Worm (Caenorhabditis elegans) whole organism, L4 larva: ENCODE results near the gene ncx-7.

ENCODE experiments used
- F37D6.2 ChIP-seq: sonication (generic microtip); optimal IDR thresholded peaks from 2 replicates; lab custom pipeline; 2016; ENCODE audit warnings: mild to moderate bottlenecking, missing genetic modification characterization, missing compliant biosample characterization
- F49E8.2 ChIP-seq: sonication (generic microtip); optimal IDR thresholded peaks from 2 replicates; lab custom pipeline; 2016; ENCODE audit warnings: missing compliant biosample characterization, mild to moderate bottlenecking, missing genetic modification characterization, borderline replicate concordance
- T20F7.1 ChIP-seq: fragments of 200-800 bp; sonication (Bioruptor generic); optimal IDR thresholded peaks from 2 replicates; lab custom pipeline; 2018; ENCODE audit warnings: mild to moderate bottlenecking, missing genetic modification characterization, missing compliant biosample characterization
- T26A8.4 ChIP-seq: fragments of 200-800 bp; sonication (Bioruptor generic); IDR thresholded peaks from 2 replicates; pipeline ENCODE4 v1.3.6; 2022; ENCODE audit warnings: missing genetic modification characterization, missing compliant biosample characterization
- Y105C5A.15 ChIP-seq: fragments of 200-800 bp; sonication (Bioruptor generic); IDR thresholded peaks from 2 replicates; pipeline ENCODE4 v1.3.6; 2022; ENCODE audit warnings: missing genetic modification characterization, missing compliant biosample characterization
- Y48G9A.11 ChIP-seq: fragments of 200-800 bp; sonication (Bioruptor generic); IDR thresholded peaks from 2 replicates; pipeline ENCODE4 v1.3.6; 2022; ENCODE audit warnings: missing genetic modification reagents, missing genetic modification characterization, missing compliant biosample characterization
- aha-1 ChIP-seq: fragments of 150-350 bp; peaks from one replicate; lab custom pipeline; 2014; ENCODE audit warnings: missing biosample characterization, missing genetic modification characterization
- aly-2 ChIP-seq: sonication (generic microtip); optimal IDR thresholded peaks from 2 replicates; lab custom pipeline; 2018; ENCODE audit warnings: missing biosample characterization, missing genetic modification characterization
- ama-1 ChIP-seq: fragments of 150-350 bp; optimal IDR thresholded peaks from 2 replicates; lab custom pipeline; 2014; ENCODE audit warnings: inconsistent platforms, mixed read lengths
- arid-1 ChIP-seq: fragments of 200-800 bp; sonication (Bioruptor generic); conservative IDR thresholded peaks from 2 replicates; pipeline ENCODE4 v1.3.6; 2022; ENCODE audit warnings: missing genetic modification reagents, missing genetic modification characterization, missing compliant biosample characterization
- attf-4 ChIP-seq: sonication (generic microtip); optimal IDR thresholded peaks from 3 replicates; lab custom pipeline; 2017; ENCODE audit warnings: missing biosample characterization, missing genetic modification characterization
- ceh-20 ChIP-seq: fragments of 200-800 bp; sonication (Bioruptor generic); IDR thresholded peaks from 2 replicates; pipeline ENCODE4 v1.3.6; 2022; ENCODE audit warnings: missing genetic modification reagents, missing genetic modification characterization, missing compliant biosample characterization
- ceh-28 ChIP-seq: fragments of 150-350 bp; optimal IDR thresholded peaks from 2 replicates; lab custom pipeline; 2014; ENCODE audit warnings: missing biosample characterization, missing genetic modification reagents, missing genetic modification characterization
- ceh-82 ChIP-seq: sonication (generic microtip); optimal IDR thresholded peaks from 2 replicates; lab custom pipeline; 2017; ENCODE audit warnings: missing biosample characterization, missing genetic modification characterization
- ces-1 ChIP-seq: fragments of 150-350 bp; sonication (generic microtip); optimal IDR thresholded peaks from 4 replicates; lab custom pipeline; 2014; ENCODE audit warnings: missing biosample characterization, missing genetic modification reagents, missing genetic modification characterization
- cey-2 ChIP-seq: sonication (generic microtip); optimal IDR thresholded peaks from 3 replicates; lab custom pipeline; 2017; ENCODE audit warnings: missing genetic modification characterization, mild to moderate bottlenecking, missing compliant biosample characterization, antibody characterized with exemption, borderline replicate concordance; ENCODE audit not compliant: insufficient read depth
- daf-16 ChIP-seq, 3 experiments: sonication (generic microtip); optimal IDR thresholded peaks; 2 replicates each; lab custom pipeline; 2016 to 2017; ENCODE audit warnings: missing genetic modification characterization in 3 of 3, missing genetic modification reagents in 3 of 3, mild to moderate bottlenecking in 2 of 3, missing compliant biosample characterization in 2 of 3, missing biosample characterization in 1 of 3, moderate library complexity in 1 of 3
- dmd-8 ChIP-seq: fragments of 200-800 bp; sonication (Bioruptor generic); IDR thresholded peaks from 2 replicates; pipeline ENCODE4 v1.3.6; 2022; ENCODE audit warnings: missing genetic modification characterization, missing compliant biosample characterization
- dmd-9 ChIP-seq: fragments of 200-800 bp; sonication (Bioruptor generic); IDR thresholded peaks from 2 replicates; pipeline ENCODE4 v1.3.6; 2022; ENCODE audit warnings: missing genetic modification reagents, missing genetic modification characterization, missing compliant biosample characterization
- dve-1 ChIP-seq: sonication (generic microtip); optimal IDR thresholded peaks from 2 replicates; lab custom pipeline; 2017; ENCODE audit warnings: antibody characterized with exemption, mild to moderate bottlenecking, missing genetic modification characterization, missing compliant biosample characterization; ENCODE audit not compliant: insufficient read depth
- egl-27 ChIP-seq: sonication (generic microtip); optimal IDR thresholded peaks from 3 replicates; lab custom pipeline; 2017; ENCODE audit warnings: missing biosample characterization, missing genetic modification reagents, missing genetic modification characterization
- egl-43 ChIP-seq: fragments of 200-800 bp; sonication (Bioruptor generic); IDR thresholded peaks from 2 replicates; pipeline ENCODE4 v1.3.6; 2022; ENCODE audit warnings: missing genetic modification reagents, missing genetic modification characterization, missing compliant biosample characterization
- hlh-30 ChIP-seq: sonication (generic microtip); optimal IDR thresholded peaks from 2 replicates; lab custom pipeline; 2017; ENCODE audit warnings: antibody characterized with exemption, mild to moderate bottlenecking, missing genetic modification characterization, missing compliant biosample characterization; ENCODE audit not compliant: insufficient read depth
- hmg-1.1 ChIP-seq: fragments of 200-800 bp; sonication (Bioruptor generic); IDR thresholded peaks from 2 replicates; pipeline ENCODE4 v1.3.6; 2022; ENCODE audit warnings: missing genetic modification reagents, missing genetic modification characterization, missing compliant biosample characterization
- lim-7 ChIP-seq: fragments of 200-800 bp; sonication (Bioruptor generic); IDR thresholded peaks from 2 replicates; pipeline ENCODE4 v1.3.6; 2022; ENCODE audit warnings: missing genetic modification characterization, missing compliant biosample characterization
- lin-1 ChIP-seq: fragments of 200-800 bp; sonication (Bioruptor generic); IDR thresholded peaks from 2 replicates; pipeline ENCODE4 v1.3.6; 2022; ENCODE audit warnings: missing genetic modification reagents, missing genetic modification characterization, missing compliant biosample characterization
- lin-15B ChIP-seq: fragments of 150-350 bp; sonication (generic microtip); optimal IDR thresholded peaks from 3 replicates; lab custom pipeline; 2014; ENCODE audit warnings: missing biosample characterization, missing genetic modification characterization
- lin-29 ChIP-seq: fragments of 200-800 bp; sonication (Bioruptor generic); IDR thresholded peaks from 2 replicates; pipeline ENCODE4 v1.3.6; 2022; ENCODE audit warnings: missing genetic modification reagents, missing genetic modification characterization, missing compliant biosample characterization
- lsy-2 ChIP-seq, 2 experiments: fragments of 150-350 bp in 1 of 2; sonication (generic microtip) in 1 of 2; optimal IDR thresholded peaks; 2 replicates each; lab custom pipeline; 2014 to 2017; ENCODE audit warnings: missing biosample characterization in 2 of 2, missing genetic modification characterization in 2 of 2
- madf-9 ChIP-seq: fragments of 200-800 bp; sonication (Bioruptor generic); conservative IDR thresholded peaks from 2 replicates; pipeline ENCODE4 v1.3.6; 2022; ENCODE audit warnings: missing genetic modification reagents, missing genetic modification characterization, missing compliant biosample characterization
- mes-2 ChIP-seq: sonication (generic microtip); optimal IDR thresholded peaks from 2 replicates; lab custom pipeline; 2016; ENCODE audit warnings: missing genotype, mild to moderate bottlenecking, missing genetic modification characterization, missing compliant biosample characterization; ENCODE audit not compliant: poor library complexity, severe bottlenecking
- nhr-10 ChIP-seq: fragments of 150-350 bp; optimal IDR thresholded peaks from 2 replicates; lab custom pipeline; 2014; ENCODE audit warnings: missing biosample characterization, missing genetic modification characterization
- nhr-111 ChIP-seq: fragments of 200-800 bp; sonication (Bioruptor generic); optimal IDR thresholded peaks from 2 replicates; lab custom pipeline; 2018; ENCODE audit warnings: mild to moderate bottlenecking, missing genetic modification characterization, missing compliant biosample characterization
- nhr-25 ChIP-seq: sonication (generic microtip); optimal IDR thresholded peaks from 2 replicates; lab custom pipeline; 2017; ENCODE audit warnings: missing genetic modification characterization, mild to moderate bottlenecking, missing compliant biosample characterization, antibody characterized with exemption, moderate library complexity, borderline replicate concordance; ENCODE audit not compliant: insufficient read depth
- nhr-28 ChIP-seq: fragments of 150-350 bp; optimal IDR thresholded peaks from 2 replicates; lab custom pipeline; 2014; ENCODE audit warnings: missing biosample characterization, missing genetic modification characterization
- nhr-41 ChIP-seq: fragments of 200-800 bp; sonication (Bioruptor generic); IDR thresholded peaks from 2 replicates; pipeline ENCODE4 v1.3.6; 2022; ENCODE audit warnings: missing genetic modification reagents, missing genetic modification characterization, missing compliant biosample characterization
- nhr-48 ChIP-seq: sonication (generic microtip); optimal IDR thresholded peaks from 2 replicates; lab custom pipeline; 2016; ENCODE audit warnings: mild to moderate bottlenecking, missing genetic modification characterization, missing compliant biosample characterization
- nhr-6 ChIP-seq: fragments of 150-350 bp; optimal IDR thresholded peaks from 2 replicates; lab custom pipeline; 2014; ENCODE audit warnings: missing biosample characterization, missing genetic modification characterization
- nhr-76 ChIP-seq: fragments of 150-350 bp; optimal IDR thresholded peaks from 2 replicates; lab custom pipeline; 2014; ENCODE audit warnings: missing biosample characterization, missing genetic modification characterization
- nhr-77 ChIP-seq: fragments of 150-350 bp; optimal IDR thresholded peaks from 2 replicates; lab custom pipeline; 2014; ENCODE audit warnings: missing biosample characterization, missing genetic modification characterization
- php-3 ChIP-seq: fragments of 200-800 bp; sonication (Bioruptor generic); IDR thresholded peaks from 2 replicates; pipeline ENCODE4 v1.3.6; 2022; ENCODE audit warnings: missing genetic modification reagents, missing genetic modification characterization, missing compliant biosample characterization
- rbr-2 ChIP-seq: sonication (generic microtip); optimal IDR thresholded peaks from 2 replicates; lab custom pipeline; 2016; ENCODE audit warnings: missing genotype, missing genetic modification characterization, missing compliant biosample characterization
- sdz-12 ChIP-seq: fragments of 200-800 bp; sonication (Bioruptor generic); optimal IDR thresholded peaks from 2 replicates; lab custom pipeline; 2018; ENCODE audit warnings: mild to moderate bottlenecking, missing genetic modification characterization, missing compliant biosample characterization
- set-16 ChIP-seq: fragments of 200-800 bp; sonication (Bioruptor generic); IDR thresholded peaks from 2 replicates; pipeline ENCODE4 v1.3.6; 2022; ENCODE audit warnings: missing genetic modification reagents, missing genetic modification characterization, missing compliant biosample characterization
- skn-1 ChIP-seq: fragments of 150-350 bp; optimal IDR thresholded peaks from 2 replicates; lab custom pipeline; 2014; ENCODE audit warnings: missing biosample characterization, missing genetic modification characterization
- snpc-4 ChIP-seq: fragments of 150-350 bp; optimal IDR thresholded peaks from 2 replicates; lab custom pipeline; 2014; ENCODE audit warnings: missing biosample characterization, missing genetic modification characterization
- tra-1 ChIP-seq: fragments of 200-800 bp; sonication (Bioruptor generic); IDR thresholded peaks from 2 replicates; pipeline ENCODE4 v1.3.6; 2022; ENCODE audit warnings: missing genetic modification reagents, missing genetic modification characterization, missing compliant biosample characterization
- unc-130 ChIP-seq: sonication (generic microtip); optimal IDR thresholded peaks from 2 replicates; lab custom pipeline; 2016; ENCODE audit warnings: missing genetic modification reagents, missing genetic modification characterization, missing compliant biosample characterization
- unc-39 ChIP-seq: sonication (generic microtip); optimal IDR thresholded peaks from 2 replicates; lab custom pipeline; 2017; ENCODE audit warnings: missing biosample characterization, missing genetic modification characterization
- vab-7 ChIP-seq: fragments of 200-800 bp; sonication (Bioruptor generic); IDR thresholded peaks from 2 replicates; pipeline ENCODE4 v1.3.6; 2022; ENCODE audit warnings: missing genetic modification reagents, missing genetic modification characterization, missing compliant biosample characterization
- zfp-2 ChIP-seq: sonication (generic microtip); optimal IDR thresholded peaks from 2 replicates; lab custom pipeline; 2016; ENCODE audit warnings: mild to moderate bottlenecking, missing genetic modification characterization, missing compliant biosample characterization
- ztf-7 ChIP-seq: fragments of 150-350 bp; optimal IDR thresholded peaks from 2 replicates; lab custom pipeline; 2014; ENCODE audit warnings: missing biosample characterization, missing genetic modification characterization

The ncx-7 gene

DNA sequence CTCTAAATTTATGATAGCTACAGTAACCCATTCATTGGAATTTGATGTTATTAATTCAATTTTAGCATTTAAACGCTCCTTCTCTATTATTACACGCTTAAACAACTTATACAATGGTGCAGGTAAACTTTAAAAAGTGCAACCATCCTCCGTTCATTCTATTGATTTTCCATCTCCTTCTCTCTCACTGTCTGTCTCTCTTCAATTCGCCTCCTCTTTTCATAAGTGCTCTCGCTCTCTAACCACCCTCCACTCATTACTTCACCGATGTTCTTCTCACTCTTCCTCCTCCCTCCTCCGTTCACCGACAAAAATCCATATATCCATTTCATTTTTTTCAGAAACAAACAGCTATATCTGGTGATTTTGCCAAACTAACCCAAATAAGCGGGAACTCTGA lies 46.1 kb upstream of the ncx-7 start, which contains the start of gene cbp-1 (continued):
- no peak for TF ChIP-seq F37D6.2
- TF ChIP-seq nhr-6, result no peak
- TF ChIP-seq unc-39, result no peak
- no peak for TF ChIP-seq ztf-7 (tag; lab: Kevin White, UChicago)
- TF ChIP-seq dmd-8 (GFP tag; lab: Robert Waterston, UW), result no peak
- TF ChIP-seq ama-1, result no peak
- no peak for TF ChIP-seq lin-1 (GFP tag; lab: Robert Waterston, UW)
- peak; percentile 63 for TF ChIP-seq mes-2
- no peak for TF ChIP-seq vab-7 (GFP tag; lab: Robert Waterston, UW)
- no peak for TF ChIP-seq nhr-76 (tag; lab: Kevin White, UChicago)
- TF ChIP-seq nhr-41 (GFP tag; lab: Robert Waterston, UW), result no peak
- no peak for TF ChIP-seq nhr-77 (tag; lab: Kevin White, UChicago)
- no peak for TF ChIP-seq ces-1
- TF ChIP-seq lin-15B (tag; lab: Kevin White, UChicago), result no peak
- peak; percentile 4 to 70 for TF ChIP-seq lsy-2 (tag; optimal IDR thresholded peaks at IDR 0.05; lab: Kevin White, UChicago)
- no peak for TF ChIP-seq arid-1
- no peak for TF ChIP-seq unc-130 (GFP tag; lab: Kevin White, UChicago)
- TF ChIP-seq madf-9 (GFP tag; lab: Robert Waterston, UW), result no peak
- TF ChIP-seq skn-1 (tag; lab: Kevin White, UChicago), result no peak
- no peak for TF ChIP-seq lin-29 (GFP tag; lab: Robert Waterston, UW)
- no peak for TF ChIP-seq ceh-20
- TF ChIP-seq rbr-2 (tag; lab: Kevin White, UChicago), result no peak
- TF ChIP-seq sdz-12, result no peak
- TF ChIP-seq Y105C5A.15 (GFP tag; lab: Robert Waterston, UW), result no peak
- no peak for TF ChIP-seq php-3 (GFP tag; lab: Robert Waterston, UW)
- TF ChIP-seq tra-1 (GFP tag; lab: Robert Waterston, UW), result no peak
- no peak for TF ChIP-seq zfp-2
- TF ChIP-seq T26A8.4 (GFP tag; lab: Robert Waterston, UW), result no peak
- no peak for TF ChIP-seq T20F7.1 (GFP tag; lab: Kevin White, UChicago)
- TF ChIP-seq egl-43 (GFP tag; lab: Robert Waterston, UW), result no peak
- TF ChIP-seq nhr-111 (GFP tag; lab: Kevin White, UChicago), result no peak
- no peak for TF ChIP-seq attf-4 (tag; lab: Kevin White, UChicago)
- peak; percentile 97 for TF ChIP-seq aha-1
- TF ChIP-seq nhr-48, result no peak
- peak; percentile 20 for TF ChIP-seq nhr-28 (tag; lab: Kevin White, UChicago)
- no peak for TF ChIP-seq Y48G9A.11 (GFP tag; lab: Robert Waterston, UW)
- TF ChIP-seq ceh-28 (tag; lab: Kevin White, UChicago), result peak; percentile 11
- TF ChIP-seq hlh-30 (tag; lab: Kevin White, UChicago), result peak; percentile 8
- no peak for TF ChIP-seq nhr-25 (tag; lab: Kevin White, UChicago)
- no peak for TF ChIP-seq egl-27
- no peak for TF ChIP-seq F49E8.2 (tag; lab: Kevin White, UChicago)
- no peak for TF ChIP-seq snpc-4 (tag; lab: Kevin White, UChicago)
- TF ChIP-seq nhr-10 (tag; lab: Kevin White, UChicago), result no peak
- TF ChIP-seq cey-2 (tag; lab: Kevin White, UChicago), result no peak
- no peak for TF ChIP-seq daf-16 (GFP tag; optimal IDR thresholded peaks at IDR 0.05; lab: Kevin White, UChicago)
- no peak for TF ChIP-seq daf-16 (tag; optimal IDR thresholded peaks at IDR 0.05; lab: Kevin White, UChicago)
- TF ChIP-seq hmg-1.1 (GFP tag; lab: Robert Waterston, UW), result peak; percentile 39; the same call in 1 of the 2 replicates
- TF ChIP-seq dmd-9 (GFP tag; lab: Robert Waterston, UW), result no peak
- TF ChIP-seq ceh-82 (tag; lab: Kevin White, UChicago), result no peak
- TF ChIP-seq lim-7 (GFP tag; lab: Robert Waterston, UW), result no peak
- no peak for TF ChIP-seq set-16 (GFP tag; lab: Robert Waterston, UW)
- TF ChIP-seq dve-1 (tag; lab: Kevin White, UChicago), result peak; percentile 33
- TF ChIP-seq aly-2 (tag; lab: Kevin White, UChicago), result no peak
